Worm (Caenorhabditis elegans) whole organism, early embryonic: ENCODE results near the gene crn-4.

ENCODE experiments used
- B0310.2 ChIP-seq: sonication (generic microtip); optimal IDR thresholded peaks from 2 replicates; lab custom pipeline; 2016; ENCODE audit warnings: mild to moderate bottlenecking, missing genetic modification characterization, missing compliant biosample characterization
- ama-1 ChIP-seq: fragments of 150-350 bp; optimal IDR thresholded peaks from 2 replicates; lab custom pipeline; 2014
- ceh-36 ChIP-seq: sonication (generic microtip); optimal IDR thresholded peaks from 2 replicates; lab custom pipeline; 2016; ENCODE audit warnings: missing genetic modification characterization, inconsistent platforms, missing compliant biosample characterization
- ets-7 ChIP-seq: sonication (generic microtip); optimal IDR thresholded peaks from 2 replicates; lab custom pipeline; 2016; ENCODE audit warnings: missing genotype, missing genetic modification characterization, missing compliant biosample characterization
- flt-1 ChIP-seq: fragments of 200-800 bp; sonication (Bioruptor generic); IDR thresholded peaks from 2 replicates; pipeline ENCODE4 v1.3.6; 2022; ENCODE audit warnings: missing genetic modification characterization, missing compliant biosample characterization
- hmbx-1 ChIP-seq: sonication (generic microtip); optimal IDR thresholded peaks from 2 replicates; lab custom pipeline; 2016; ENCODE audit warnings: mild to moderate bottlenecking, missing genetic modification characterization, missing compliant biosample characterization
- hmg-4 ChIP-seq: fragments of 200-800 bp; sonication (Bioruptor generic); optimal IDR thresholded peaks from 2 replicates; lab custom pipeline; 2018; ENCODE audit warnings: mild to moderate bottlenecking, missing genetic modification characterization, missing compliant biosample characterization
- hnd-1 ChIP-seq: sonication (generic microtip); optimal IDR thresholded peaks from 2 replicates; lab custom pipeline; 2016; ENCODE audit warnings: missing genetic modification characterization, missing compliant biosample characterization
- pes-1 ChIP-seq: fragments of 200-800 bp; sonication (Bioruptor generic); IDR thresholded peaks from 2 replicates; pipeline ENCODE4 v1.3.6; 2022; ENCODE audit warnings: missing genetic modification reagents, missing genetic modification characterization, missing compliant biosample characterization
- sea-1 ChIP-seq: fragments of 200-800 bp; sonication (Bioruptor generic); conservative IDR thresholded peaks from 2 replicates; pipeline ENCODE4 v1.3.6; 2022; ENCODE audit warnings: missing genetic modification characterization, missing compliant biosample characterization

ce11 chrX:2208391-2208790, 49.5 kb downstream of the crn-4 start:
- TF ChIP-seq hmbx-1 (tag; lab: Kevin White, UChicago) (no peak), pes-1 (GFP tag; lab: Robert Waterston, UW) (no peak), sea-1 (GFP tag; lab: Robert Waterston, UW) (no peak), ama-1 (no peak), hnd-1 (tag; lab: Kevin White, UChicago) (no peak), B0310.2 (tag; lab: Kevin White, UChicago) (no peak), hmg-4 (GFP tag; lab: Kevin White, UChicago) (no peak), ceh-36 (no peak), flt-1 (no peak), ets-7 (tag; lab: Kevin White, UChicago) (no peak)
